Worm (Caenorhabditis elegans) whole organism, L3 larva: ENCODE results near the gene Y39A1A.24.

Experiments
- ama-1 ChIP-seq: fragments of 150-350 bp; optimal IDR thresholded peaks from 2 replicates; lab custom pipeline; 2018
- ceh-82 ChIP-seq: fragments of 150-350 bp; optimal IDR thresholded peaks from 2 replicates; lab custom pipeline; 2014; ENCODE audit warnings: missing biosample characterization, missing genetic modification characterization
- egl-27 ChIP-seq: sonication (generic microtip); optimal IDR thresholded peaks from 4 replicates; lab custom pipeline; 2017; ENCODE audit warnings: missing biosample characterization, missing genetic modification reagents, missing genetic modification characterization
- elt-3 ChIP-seq, 3 experiments: fragments of 150-350 bp in 1 of 3; sonication (generic microtip) in 2 of 3; optimal IDR thresholded peaks; 2 replicates in 2 of 3; 4 replicates in 1 of 3; lab custom pipeline; 2014 to 2017; ENCODE audit warnings: missing biosample characterization in 3 of 3, missing genetic modification characterization in 3 of 3
- eor-1 ChIP-seq, 2 experiments: fragments of 150-350 bp; optimal IDR thresholded peaks; 2 replicates each; lab custom pipeline; 2014 to 2018; ENCODE audit warnings: missing biosample characterization in 2 of 2, missing genetic modification characterization in 2 of 2
- lin-15B ChIP-seq: fragments of 150-350 bp; optimal IDR thresholded peaks from 2 replicates; lab custom pipeline; 2014; ENCODE audit warnings: missing biosample characterization, missing genetic modification characterization
- lsy-12 ChIP-seq: sonication (generic microtip); optimal IDR thresholded peaks from 2 replicates; lab custom pipeline; 2016; ENCODE audit warnings: mild to moderate bottlenecking, missing genetic modification characterization, missing compliant biosample characterization
- nhr-25 ChIP-seq: sonication (generic microtip); optimal IDR thresholded peaks from 2 replicates; lab custom pipeline; 2017; ENCODE audit warnings: missing biosample characterization, missing genetic modification characterization
- skn-1 ChIP-seq: fragments of 150-350 bp; optimal IDR thresholded peaks from 2 replicates; lab custom pipeline; 2014; ENCODE audit warnings: missing biosample characterization, missing genetic modification characterization

DNA sequence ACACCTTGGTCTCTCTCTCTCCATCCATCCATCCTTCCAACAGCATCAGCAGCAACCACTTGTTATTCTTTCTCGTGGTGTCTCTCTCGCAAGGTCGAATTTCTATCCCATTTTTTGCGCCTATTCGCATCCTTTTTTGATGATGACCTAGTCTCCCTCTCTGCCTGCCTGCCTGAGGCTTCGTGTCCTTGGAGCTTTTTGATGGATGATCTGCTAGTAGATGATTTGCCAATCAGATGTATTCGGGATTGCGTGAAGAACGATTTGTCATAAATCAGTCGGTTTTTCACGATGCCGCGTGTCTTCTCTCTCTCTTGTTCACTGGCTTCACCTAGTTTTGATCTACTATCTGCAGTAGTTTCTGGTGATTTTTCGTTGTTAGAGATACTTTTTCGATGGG, 48.9 kb downstream of the Y39A1A.24 start:
- no peak for TF ChIP-seq elt-3 (tag; optimal IDR thresholded peaks at IDR 0.05; lab: Kevin White, UChicago)
- no peak for TF ChIP-seq eor-1 (tag; optimal IDR thresholded peaks at IDR 0.05; lab: Kevin White, UChicago)
- TF ChIP-seq ceh-82 (tag; lab: Kevin White, UChicago), result no peak
- no peak for TF ChIP-seq lin-15B (tag; lab: Kevin White, UChicago)
- TF ChIP-seq egl-27 (tag; lab: Kevin White, UChicago), result no peak
- no peak for TF ChIP-seq lsy-12
- TF ChIP-seq ama-1 (lab: Kevin White, UChicago), result no peak
- no peak for TF ChIP-seq skn-1 (tag; lab: Kevin White, UChicago)
- TF ChIP-seq nhr-25 (tag; lab: Kevin White, UChicago), result peak; percentile 57
